Fruit fly (Drosophila melanogaster) whole organism, pupa: ENCODE measurements around the gene CG17350.
A peak's percentile ranks its signal among the peaks of the same experiment; 100 is the strongest.

Experiments used
- CG10348 ChIP-seq: fragments of 200-800 bp; sonication (Bioruptor generic); IDR thresholded peaks from 2 replicates; pipeline ENCODE4 v1.3.6; 2022; ENCODE audit warnings: missing biosample characterization, missing genetic modification characterization
- CG12605 ChIP-seq: fragments of 200-800 bp; sonication (Bioruptor generic); IDR thresholded peaks from 2 replicates; pipeline ENCODE4 v1.3.6; 2022; ENCODE audit warnings: missing biosample characterization, missing genetic modification characterization
- CG13204 ChIP-seq: fragments of 200-800 bp; sonication (Bioruptor generic); optimal IDR thresholded peaks from 2 replicates; lab custom pipeline; 2018; ENCODE audit warnings: missing biosample characterization, mild to moderate bottlenecking, missing genetic modification characterization, moderate library complexity
- CG14655 ChIP-seq: fragments of 200-800 bp; sonication (Bioruptor generic); optimal IDR thresholded peaks from 3 replicates; lab custom pipeline; 2017; ENCODE audit warnings: mild to moderate bottlenecking, missing biosample characterization, missing genetic modification reagents, missing genetic modification characterization
- CG15710 ChIP-seq: fragments of 200-800 bp; sonication (Bioruptor generic); optimal IDR thresholded peaks from 2 replicates; lab custom pipeline; 2018; ENCODE audit warnings: missing biosample characterization, mild to moderate bottlenecking, missing genetic modification characterization, moderate library complexity
- CG17806 ChIP-seq: fragments of 200-800 bp; sonication (Bioruptor generic); optimal IDR thresholded peaks from 2 replicates; lab custom pipeline; 2018; ENCODE audit warnings: missing biosample characterization, mild to moderate bottlenecking, missing genetic modification characterization, moderate library complexity
- CG32121 ChIP-seq: fragments of 200-800 bp; sonication (Bioruptor generic); IDR thresholded peaks from 2 replicates; pipeline ENCODE4 v1.3.6; 2022; ENCODE audit warnings: missing biosample characterization, missing genetic modification characterization
- CG34367 ChIP-seq: fragments of 200-800 bp; sonication (Bioruptor generic); optimal IDR thresholded peaks from 2 replicates; lab custom pipeline; 2018; ENCODE audit warnings: missing biosample characterization, mild to moderate bottlenecking, missing genetic modification characterization
- CG4496 ChIP-seq: fragments of 200-800 bp; sonication (Bioruptor generic); IDR thresholded peaks from 3 replicates; pipeline ENCODE4 v1.3.6; 2022; ENCODE audit warnings: missing biosample characterization, missing genetic modification characterization
- CG8159 ChIP-seq: fragments of 200-800 bp; sonication (Bioruptor generic); optimal IDR thresholded peaks from 3 replicates; lab custom pipeline; 2018; ENCODE audit warnings: missing biosample characterization, mild to moderate bottlenecking, missing genetic modification characterization, moderate library complexity
- CG8301 ChIP-seq: fragments of 200-800 bp; sonication (Bioruptor generic); optimal IDR thresholded peaks from 2 replicates; lab custom pipeline; 2018; ENCODE audit warnings: missing biosample characterization, mild to moderate bottlenecking, missing genetic modification characterization
- CG9948 ChIP-seq: fragments of 200-800 bp; sonication (Bioruptor generic); optimal IDR thresholded peaks from 2 replicates; lab custom pipeline; 2018; ENCODE audit warnings: missing biosample characterization, mild to moderate bottlenecking, missing genetic modification characterization, moderate library complexity
- D1 ChIP-seq: fragments of 200-800 bp; sonication (Bioruptor generic); optimal IDR thresholded peaks from 2 replicates; lab custom pipeline; 2018; ENCODE audit warnings: missing biosample characterization, mild to moderate bottlenecking, missing genetic modification characterization, moderate library complexity
- EcR ChIP-seq: fragments of 200-800 bp; sonication (Bioruptor generic); optimal IDR thresholded peaks from 3 replicates; lab custom pipeline; 2019; ENCODE audit warnings: missing biosample characterization, missing genetic modification characterization, mild to moderate bottlenecking, moderate library complexity, missing genetic modification reagents
- Ets98B ChIP-seq: fragments of 200-800 bp; sonication (Bioruptor generic); IDR thresholded peaks from 2 replicates; pipeline ENCODE4 v1.3.6; 2022; ENCODE audit warnings: missing biosample characterization, missing genetic modification characterization
- Pif1A ChIP-seq: fragments of 200-800 bp; sonication (Bioruptor generic); optimal IDR thresholded peaks from 3 replicates; lab custom pipeline; 2016; ENCODE audit warnings: missing biosample characterization, missing genetic modification characterization
- Pif1B ChIP-seq: fragments of 200-800 bp; sonication (Bioruptor generic); optimal IDR thresholded peaks from 3 replicates; lab custom pipeline; 2016; ENCODE audit warnings: missing biosample characterization, missing genetic modification characterization
- Snoo ChIP-seq: fragments of 200-800 bp; sonication (Bioruptor generic); optimal IDR thresholded peaks from 3 replicates; lab custom pipeline; 2017; ENCODE audit warnings: missing biosample characterization, mild to moderate bottlenecking, missing genetic modification characterization, inconsistent platforms
- fd96Ca ChIP-seq: fragments of 200-800 bp; sonication (Bioruptor generic); IDR thresholded peaks from 3 replicates; pipeline ENCODE4 v1.3.6; 2022; ENCODE audit warnings: missing biosample characterization, missing genetic modification characterization
- gl ChIP-seq: fragments of 200-800 bp; sonication (Bioruptor generic); optimal IDR thresholded peaks from 2 replicates; lab custom pipeline; 2018; ENCODE audit warnings: missing biosample characterization, mild to moderate bottlenecking, missing genetic modification characterization
- rn ChIP-seq: fragments of 200-800 bp; sonication (Bioruptor generic); IDR thresholded peaks from 2 replicates; pipeline ENCODE4 v1.3.6; 2022; ENCODE audit warnings: missing biosample characterization, missing genetic modification characterization

CG17350 gene

dm6 chr2L:19361632-19362142 is 19.0 kb upstream of the CG17350 start:
- peak; percentile 55 for TF ChIP-seq CG17806 (tag; lab: Kevin White, UChicago)
- no peak for TF ChIP-seq rn (GFP tag; lab: Robert Waterston, UW)
- no peak; the same call in 1 of the 2 replicates for TF ChIP-seq CG32121 (GFP tag; lab: Robert Waterston, UW)
- TF ChIP-seq CG8301 (tag; lab: Kevin White, UChicago) = peak; percentile 41
- TF ChIP-seq CG8159 (tag; lab: Kevin White, UChicago) = peak; percentile 79
- TF ChIP-seq CG13204 (GFP tag; lab: Kevin White, UChicago) = peak; percentile 58
- no peak for TF ChIP-seq D1
- no peak for TF ChIP-seq Ets98B (GFP tag; lab: Robert Waterston, UW)
- TF ChIP-seq Pif1A (GFP tag; lab: Kevin White, UChicago) = peak; percentile 65
- TF ChIP-seq CG12605 (GFP tag; lab: Robert Waterston, UW) = no peak
- peak; percentile 61 for TF ChIP-seq Pif1B
- no peak for TF ChIP-seq fd96Ca (GFP tag; lab: Robert Waterston, UW)
- peak; percentile 32 for TF ChIP-seq gl
- TF ChIP-seq CG10348 (GFP tag; lab: Robert Waterston, UW) = no peak; the same call in 1 of the 2 replicates
- peak; percentile 61 for TF ChIP-seq CG15710 (tag; lab: Kevin White, UChicago)
- TF ChIP-seq Snoo (tag; lab: Kevin White, UChicago) = peak; percentile 78
- peak; percentile 52 for TF ChIP-seq CG34367 (tag; lab: Kevin White, UChicago)
- 0 out of 3 replicates have a peak, but pooled peaks have one; percentile 16 for TF ChIP-seq CG4496 (GFP tag; lab: Robert Waterston, UW)
- peak; percentile 59 for TF ChIP-seq CG9948 (tag; lab: Kevin White, UChicago)
- TF ChIP-seq CG14655 (GFP tag; lab: Kevin White, UChicago) = peak; percentile 66
- TF ChIP-seq EcR (GFP tag; lab: Kevin White, UChicago) = peak; percentile 23

- no peak for TF ChIP-seq CG12605 (GFP tag; lab: Robert Waterston, UW)
- TF ChIP-seq EcR (GFP tag; lab: Kevin White, UChicago) = peak; percentile 55
- TF ChIP-seq CG4496 (GFP tag; lab: Robert Waterston, UW) = no peak
- no peak for TF ChIP-seq Pif1A (GFP tag; lab: Kevin White, UChicago)
- TF ChIP-seq CG13204 (GFP tag; lab: Kevin White, UChicago) = no peak
- TF ChIP-seq Snoo (tag; lab: Kevin White, UChicago) = no peak
- no peak for TF ChIP-seq CG34367 (tag; lab: Kevin White, UChicago)
- no peak for TF ChIP-seq CG8301 (tag; lab: Kevin White, UChicago)
- TF ChIP-seq CG8159 (tag; lab: Kevin White, UChicago) = no peak
These were observed 17.9 kb upstream of the CG17350 start, which contains the start of gene dnt for dm6 chr2L:19362734-19363363. TSS of gene dnt (minus strand) at chr2L:19363227.

dm6 chr2L:19363530-19363929 is 17.2 kb upstream of the CG17350 start:
- TF ChIP-seq CG4496 (GFP tag; lab: Robert Waterston, UW) = peak; percentile 63
- TF ChIP-seq Ets98B (GFP tag; lab: Robert Waterston, UW) = 0 out of 2 replicates have a peak, but pooled peaks have one; percentile 15
- no peak for TF ChIP-seq CG15710 (tag; lab: Kevin White, UChicago)

- no peak for TF ChIP-seq CG12605 (GFP tag; lab: Robert Waterston, UW)
- no peak for TF ChIP-seq fd96Ca (GFP tag; lab: Robert Waterston, UW)
- TF ChIP-seq, all 21 proteins: peak for 0
These were observed 16.7 kb upstream of the CG17350 start, which contains the start of gene CG13086 for dm6 chr2L:19364075-19364474. TSS of gene CG13086 (plus strand) at chr2L:19364375.

dm6 chr2L:19364622-19365021 is 16.1 kb upstream of the CG17350 start:
- TF ChIP-seq Pif1A (GFP tag; lab: Kevin White, UChicago) = peak; percentile 32
- peak; percentile 66 for TF ChIP-seq CG15710 (tag; lab: Kevin White, UChicago)
- peak; percentile 59 for TF ChIP-seq CG34367 (tag; lab: Kevin White, UChicago)
- TF ChIP-seq CG17806 (tag; lab: Kevin White, UChicago) = peak; percentile 56
- TF ChIP-seq CG9948 (tag; lab: Kevin White, UChicago) = peak; percentile 45
- TF ChIP-seq CG10348 (GFP tag; lab: Robert Waterston, UW) = no peak
- TF ChIP-seq CG13204 (GFP tag; lab: Kevin White, UChicago) = no peak
- TF ChIP-seq fd96Ca (GFP tag; lab: Robert Waterston, UW) = 0 out of 3 replicates have a peak, but pooled peaks have one; percentile 47
- peak; percentile 24; the same call in 1 of the 2 replicates for TF ChIP-seq CG32121 (GFP tag; lab: Robert Waterston, UW)
- no peak for TF ChIP-seq rn (GFP tag; lab: Robert Waterston, UW)
- peak; percentile 43 for TF ChIP-seq Ets98B (GFP tag; lab: Robert Waterston, UW)
- peak; percentile 62 for TF ChIP-seq CG8301 (tag; lab: Kevin White, UChicago)
- peak; percentile 65 for TF ChIP-seq Snoo (tag; lab: Kevin White, UChicago)
- TF ChIP-seq gl = no peak
- peak; percentile 69 for TF ChIP-seq CG14655 (GFP tag; lab: Kevin White, UChicago)
- TF ChIP-seq CG12605 (GFP tag; lab: Robert Waterston, UW) = 0 out of 2 replicates have a peak, but pooled peaks have one; percentile 30
- peak; percentile 37; the same call in 2 of the 3 replicates for TF ChIP-seq CG4496 (GFP tag; lab: Robert Waterston, UW)
- peak; percentile 73 for TF ChIP-seq CG8159 (tag; lab: Kevin White, UChicago)
- TF ChIP-seq EcR (GFP tag; lab: Kevin White, UChicago) = peak; percentile 45
- TF ChIP-seq Pif1B = peak; percentile 40
